Fruit fly (Drosophila melanogaster) whole organism, pupa: ENCODE data around the gene Mcm6.

Source experiments
- CG10348 ChIP-seq: fragments of 200-800 bp; sonication (Bioruptor generic); IDR thresholded peaks from 2 replicates; pipeline ENCODE4 v1.3.6; 2022; ENCODE audit warnings: missing biosample characterization, missing genetic modification characterization
- CG12605 ChIP-seq: fragments of 200-800 bp; sonication (Bioruptor generic); IDR thresholded peaks from 2 replicates; pipeline ENCODE4 v1.3.6; 2022; ENCODE audit warnings: missing biosample characterization, missing genetic modification characterization
- CG13204 ChIP-seq: fragments of 200-800 bp; sonication (Bioruptor generic); optimal IDR thresholded peaks from 2 replicates; lab custom pipeline; 2018; ENCODE audit warnings: missing biosample characterization, mild to moderate bottlenecking, missing genetic modification characterization, moderate library complexity
- CG14655 ChIP-seq: fragments of 200-800 bp; sonication (Bioruptor generic); optimal IDR thresholded peaks from 3 replicates; lab custom pipeline; 2017; ENCODE audit warnings: mild to moderate bottlenecking, missing biosample characterization, missing genetic modification reagents, missing genetic modification characterization
- CG15710 ChIP-seq: fragments of 200-800 bp; sonication (Bioruptor generic); optimal IDR thresholded peaks from 2 replicates; lab custom pipeline; 2018; ENCODE audit warnings: missing biosample characterization, mild to moderate bottlenecking, missing genetic modification characterization, moderate library complexity
- CG17806 ChIP-seq: fragments of 200-800 bp; sonication (Bioruptor generic); optimal IDR thresholded peaks from 2 replicates; lab custom pipeline; 2018; ENCODE audit warnings: missing biosample characterization, mild to moderate bottlenecking, missing genetic modification characterization, moderate library complexity
- CG32121 ChIP-seq: fragments of 200-800 bp; sonication (Bioruptor generic); IDR thresholded peaks from 2 replicates; pipeline ENCODE4 v1.3.6; 2022; ENCODE audit warnings: missing biosample characterization, missing genetic modification characterization
- CG34367 ChIP-seq: fragments of 200-800 bp; sonication (Bioruptor generic); optimal IDR thresholded peaks from 2 replicates; lab custom pipeline; 2018; ENCODE audit warnings: missing biosample characterization, mild to moderate bottlenecking, missing genetic modification characterization
- CG4496 ChIP-seq: fragments of 200-800 bp; sonication (Bioruptor generic); IDR thresholded peaks from 3 replicates; pipeline ENCODE4 v1.3.6; 2022; ENCODE audit warnings: missing biosample characterization, missing genetic modification characterization
- CG8159 ChIP-seq: fragments of 200-800 bp; sonication (Bioruptor generic); optimal IDR thresholded peaks from 3 replicates; lab custom pipeline; 2018; ENCODE audit warnings: missing biosample characterization, mild to moderate bottlenecking, missing genetic modification characterization, moderate library complexity
- CG8301 ChIP-seq: fragments of 200-800 bp; sonication (Bioruptor generic); optimal IDR thresholded peaks from 2 replicates; lab custom pipeline; 2018; ENCODE audit warnings: missing biosample characterization, mild to moderate bottlenecking, missing genetic modification characterization
- CG9948 ChIP-seq: fragments of 200-800 bp; sonication (Bioruptor generic); optimal IDR thresholded peaks from 2 replicates; lab custom pipeline; 2018; ENCODE audit warnings: missing biosample characterization, mild to moderate bottlenecking, missing genetic modification characterization, moderate library complexity
- D1 ChIP-seq: fragments of 200-800 bp; sonication (Bioruptor generic); optimal IDR thresholded peaks from 2 replicates; lab custom pipeline; 2018; ENCODE audit warnings: missing biosample characterization, mild to moderate bottlenecking, missing genetic modification characterization, moderate library complexity
- EcR ChIP-seq: fragments of 200-800 bp; sonication (Bioruptor generic); optimal IDR thresholded peaks from 3 replicates; lab custom pipeline; 2019; ENCODE audit warnings: missing biosample characterization, missing genetic modification characterization, mild to moderate bottlenecking, moderate library complexity, missing genetic modification reagents
- Ets98B ChIP-seq: fragments of 200-800 bp; sonication (Bioruptor generic); IDR thresholded peaks from 2 replicates; pipeline ENCODE4 v1.3.6; 2022; ENCODE audit warnings: missing biosample characterization, missing genetic modification characterization
- Pif1A ChIP-seq: fragments of 200-800 bp; sonication (Bioruptor generic); optimal IDR thresholded peaks from 3 replicates; lab custom pipeline; 2016; ENCODE audit warnings: missing biosample characterization, missing genetic modification characterization
- Pif1B ChIP-seq: fragments of 200-800 bp; sonication (Bioruptor generic); optimal IDR thresholded peaks from 3 replicates; lab custom pipeline; 2016; ENCODE audit warnings: missing biosample characterization, missing genetic modification characterization
- Snoo ChIP-seq: fragments of 200-800 bp; sonication (Bioruptor generic); optimal IDR thresholded peaks from 3 replicates; lab custom pipeline; 2017; ENCODE audit warnings: missing biosample characterization, mild to moderate bottlenecking, missing genetic modification characterization, inconsistent platforms
- fd96Ca ChIP-seq: fragments of 200-800 bp; sonication (Bioruptor generic); IDR thresholded peaks from 3 replicates; pipeline ENCODE4 v1.3.6; 2022; ENCODE audit warnings: missing biosample characterization, missing genetic modification characterization
- gl ChIP-seq: fragments of 200-800 bp; sonication (Bioruptor generic); optimal IDR thresholded peaks from 2 replicates; lab custom pipeline; 2018; ENCODE audit warnings: missing biosample characterization, mild to moderate bottlenecking, missing genetic modification characterization
- rn ChIP-seq: fragments of 200-800 bp; sonication (Bioruptor generic); IDR thresholded peaks from 2 replicates; pipeline ENCODE4 v1.3.6; 2022; ENCODE audit warnings: missing biosample characterization, missing genetic modification characterization

Gene Mcm6

DNA sequence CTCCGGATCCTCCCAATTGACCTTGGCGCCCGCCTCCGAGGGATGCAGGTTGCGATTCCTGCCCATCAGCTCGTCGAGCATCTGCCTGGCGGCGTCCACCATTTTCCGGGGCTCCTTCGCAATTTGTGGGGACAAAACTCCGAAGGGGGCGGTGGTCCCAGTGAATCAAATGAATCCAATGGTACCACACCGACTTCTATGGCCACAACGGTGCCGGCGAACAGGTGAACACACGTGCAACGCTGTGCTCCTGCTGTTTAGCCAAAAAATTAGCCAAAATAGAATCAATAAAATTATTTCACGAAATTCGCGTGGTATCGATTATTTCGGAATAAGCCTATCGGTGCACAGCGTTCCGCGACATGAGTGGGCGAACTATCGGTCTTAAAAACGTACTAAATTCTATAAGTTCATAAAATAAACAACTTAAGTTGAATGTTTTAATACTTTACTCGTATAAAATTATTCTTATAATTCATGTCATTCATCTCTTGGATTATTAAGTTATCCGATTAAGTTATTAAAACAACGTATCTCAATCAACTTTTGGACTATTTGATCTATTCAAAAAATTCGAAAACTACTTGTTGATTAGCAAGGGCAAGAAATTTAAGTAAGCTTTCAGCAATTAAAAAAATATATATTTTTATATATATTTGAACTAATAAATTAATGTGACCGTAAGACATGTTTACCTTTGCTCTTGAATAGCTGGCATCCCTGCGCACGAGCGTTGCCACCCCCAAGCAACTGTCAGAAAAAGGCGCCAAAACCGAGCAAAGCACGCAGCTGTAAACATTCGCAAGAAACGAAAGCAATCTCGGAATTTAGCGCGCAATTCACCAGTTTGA lies at the start of gene Mcm6, which contains the start of gene CG3198:
Gene Mcm6 (plus strand): TSS at position 751 of the 851 bp plus-strand sequence.
Gene CG3198 (minus strand): TSS at position 337 of the 851 bp plus-strand sequence.
- no peak for TF ChIP-seq CG32121 (GFP tag; lab: Robert Waterston, UW)
- 0 out of 3 replicates have a peak, but pooled peaks have one; percentile 16 for TF ChIP-seq CG4496 (GFP tag; lab: Robert Waterston, UW)
- no peak for TF ChIP-seq CG15710 (tag; lab: Kevin White, UChicago)
- TF ChIP-seq fd96Ca: no peak
- no peak for TF ChIP-seq Ets98B (GFP tag; lab: Robert Waterston, UW)
- TF ChIP-seq EcR: no peak
- TF ChIP-seq, all 21 proteins: peak for 1

DNA sequence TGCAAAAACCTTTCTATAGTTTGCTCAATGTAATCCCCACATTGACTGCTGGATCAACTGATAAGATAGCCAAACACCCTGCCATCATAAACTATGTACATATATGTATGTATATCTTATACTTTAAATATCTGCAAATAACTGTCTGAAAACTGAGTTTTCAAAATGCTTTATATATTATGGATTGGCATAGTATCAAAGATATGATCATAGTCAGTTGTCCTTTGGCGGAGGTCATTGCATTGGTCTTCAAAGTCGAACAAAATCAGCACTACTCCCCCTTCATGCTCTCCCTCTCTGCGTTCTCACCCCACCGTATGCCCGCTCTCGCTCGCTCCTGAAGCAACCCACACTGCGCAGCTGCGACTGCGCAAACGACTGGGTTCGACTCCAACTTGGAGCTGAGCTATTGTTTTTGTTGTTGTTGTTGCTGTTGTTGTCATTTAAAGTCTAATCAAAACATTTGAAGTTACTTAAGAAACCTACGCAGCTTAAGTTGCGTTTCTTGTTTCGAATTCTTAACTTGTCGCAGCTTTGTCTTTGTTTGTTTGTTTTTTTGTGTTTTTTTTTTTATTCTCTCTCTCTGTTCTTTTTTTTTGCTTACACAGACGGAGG lies 49.1 kb upstream of the Mcm6 start:
- TF ChIP-seq CG9948 (tag; lab: Kevin White, UChicago): peak; percentile 27
- TF ChIP-seq CG13204 (GFP tag; lab: Kevin White, UChicago): no peak
- no peak for TF ChIP-seq EcR
- TF ChIP-seq CG8301: peak; percentile 5
- TF ChIP-seq CG17806 (tag; lab: Kevin White, UChicago): peak; percentile 27
- peak; percentile 28 for TF ChIP-seq CG14655 (GFP tag; lab: Kevin White, UChicago)

DNA sequence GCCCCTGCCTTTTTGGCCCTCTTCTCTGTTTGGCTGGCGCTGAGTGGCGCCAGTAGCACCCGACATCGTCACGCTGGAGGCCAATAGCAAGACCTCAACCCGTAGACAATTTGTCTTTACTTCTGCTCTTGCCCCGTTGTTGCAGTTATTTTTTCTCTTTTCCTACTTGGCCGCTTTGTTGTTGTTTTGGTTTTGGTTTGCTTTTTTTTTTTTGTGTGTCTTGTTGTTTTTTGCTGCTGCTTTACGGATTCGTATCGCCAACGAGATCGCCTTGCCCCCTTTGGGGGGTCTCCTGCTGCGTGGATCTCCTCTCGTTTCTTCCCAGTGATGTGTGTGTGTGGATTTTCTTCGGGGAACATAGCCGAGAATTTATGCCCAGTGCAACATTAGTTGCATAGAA lies 42.3 kb upstream of the Mcm6 start:
- TF ChIP-seq Snoo (no peak), Ets98B (GFP tag; lab: Robert Waterston, UW) (peak; percentile 57), CG8301 (peak; percentile 33), CG9948 (tag; lab: Kevin White, UChicago) (peak; percentile 14), D1 (tag; lab: Kevin White, UChicago) (no peak), CG15710 (tag; lab: Kevin White, UChicago) (peak; percentile 26), Pif1B (GFP tag; lab: Kevin White, UChicago) (peak; percentile 55), CG34367 (tag; lab: Kevin White, UChicago) (peak; percentile 24), fd96Ca (peak; percentile 78), EcR (no peak), rn (GFP tag; lab: Robert Waterston, UW) (no peak; the same call in 1 of the 2 replicates), CG10348 (GFP tag; lab: Robert Waterston, UW) (no peak), CG4496 (GFP tag; lab: Robert Waterston, UW) (peak; percentile 79), CG17806 (tag; lab: Kevin White, UChicago) (peak; percentile 16), CG14655 (GFP tag; lab: Kevin White, UChicago) (peak; percentile 67), CG32121 (GFP tag; lab: Robert Waterston, UW) (peak; percentile 48; the same call in 1 of the 2 replicates), CG8159 (tag; lab: Kevin White, UChicago) (peak; percentile 32), gl (peak; percentile 73), CG12605 (GFP tag; lab: Robert Waterston, UW) (peak; percentile 88), Pif1A (GFP tag; lab: Kevin White, UChicago) (peak; percentile 78), CG13204 (GFP tag; lab: Kevin White, UChicago) (peak; percentile 46)
- TF ChIP-seq, all 21 proteins: peak for 16

DNA sequence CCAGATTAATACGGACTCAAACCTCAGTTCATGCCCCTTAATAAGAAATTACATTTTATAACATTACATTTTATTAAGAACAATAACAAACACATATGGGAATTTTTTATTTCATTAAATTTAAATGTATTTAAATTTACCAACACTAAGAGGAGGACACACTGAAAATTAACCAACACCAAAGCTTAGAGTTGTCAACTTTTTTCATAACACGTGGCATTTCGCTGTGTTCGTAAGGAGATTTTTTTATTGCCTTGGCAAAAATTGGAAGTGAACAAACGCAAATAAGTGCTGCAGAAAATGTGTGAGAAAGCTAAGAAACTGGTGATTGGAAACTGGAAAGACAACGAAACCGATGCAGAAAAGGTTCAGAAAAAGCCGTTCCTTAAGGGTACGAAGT lies 40.5 kb upstream of the Mcm6 start, which contains the start of gene CG14443:
Gene CG14443 (plus strand): TSS at position 301 of the 400 bp plus-strand sequence.
- TF ChIP-seq CG8301: no peak
- TF ChIP-seq rn (GFP tag; lab: Robert Waterston, UW): no peak
- no peak for TF ChIP-seq CG9948 (tag; lab: Kevin White, UChicago)
- TF ChIP-seq CG32121 (GFP tag; lab: Robert Waterston, UW): no peak
- no peak for TF ChIP-seq CG8159 (tag; lab: Kevin White, UChicago)
- no peak for TF ChIP-seq D1 (tag; lab: Kevin White, UChicago)
- no peak for TF ChIP-seq CG4496 (GFP tag; lab: Robert Waterston, UW)
- no peak for TF ChIP-seq gl
- TF ChIP-seq fd96Ca: no peak
- TF ChIP-seq Pif1B (GFP tag; lab: Kevin White, UChicago): no peak
- no peak for TF ChIP-seq CG15710 (tag; lab: Kevin White, UChicago)
- TF ChIP-seq CG13204 (GFP tag; lab: Kevin White, UChicago): no peak

DNA sequence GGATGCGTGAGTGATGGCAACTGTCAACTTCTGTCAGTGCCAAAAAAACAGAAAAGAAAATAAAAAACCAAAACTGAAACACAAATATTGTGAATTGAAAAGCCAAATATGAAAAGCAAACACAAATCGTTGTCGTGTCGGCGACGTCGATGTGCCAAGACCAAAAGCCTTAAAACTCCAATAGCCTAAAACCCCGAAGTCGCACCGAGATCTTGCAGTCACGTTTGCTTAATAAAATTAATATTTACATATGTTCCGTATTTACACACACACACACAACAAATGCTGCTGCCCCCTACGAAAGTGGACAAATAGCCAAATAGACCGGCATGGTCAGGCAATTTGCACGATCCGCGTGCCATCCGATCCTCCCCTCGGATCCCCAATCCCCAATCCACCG lies 36.1 kb upstream of the Mcm6 start:
- no peak for TF ChIP-seq CG10348 (GFP tag; lab: Robert Waterston, UW)
- TF ChIP-seq CG32121 (GFP tag; lab: Robert Waterston, UW): no peak
- TF ChIP-seq CG9948 (tag; lab: Kevin White, UChicago): no peak
- no peak for TF ChIP-seq gl
- TF ChIP-seq CG4496 (GFP tag; lab: Robert Waterston, UW): no peak
- TF ChIP-seq CG14655 (GFP tag; lab: Kevin White, UChicago): no peak
- TF ChIP-seq CG34367 (tag; lab: Kevin White, UChicago): no peak
- TF ChIP-seq rn (GFP tag; lab: Robert Waterston, UW): no peak
- no peak for TF ChIP-seq D1 (tag; lab: Kevin White, UChicago)
- TF ChIP-seq CG13204 (GFP tag; lab: Kevin White, UChicago): no peak
- TF ChIP-seq Pif1A (GFP tag; lab: Kevin White, UChicago): no peak
- TF ChIP-seq Ets98B (GFP tag; lab: Robert Waterston, UW): no peak
- no peak for TF ChIP-seq CG17806 (tag; lab: Kevin White, UChicago)
- TF ChIP-seq Pif1B (GFP tag; lab: Kevin White, UChicago): no peak
- TF ChIP-seq fd96Ca: no peak
- no peak for TF ChIP-seq CG8301
- TF ChIP-seq Snoo: no peak
- no peak for TF ChIP-seq CG8159 (tag; lab: Kevin White, UChicago)
- no peak for TF ChIP-seq EcR
- no peak for TF ChIP-seq CG12605 (GFP tag; lab: Robert Waterston, UW)
